Fruit fly (Drosophila melanogaster) whole organism, embryonic: ENCODE results near the gene Klp68D.
A peak's percentile ranks its signal among the peaks of the same experiment; 100 is the strongest.

Source experiments
- CG12659 ChIP-seq: fragments of 200-800 bp; sonication (Bioruptor generic); optimal IDR thresholded peaks from 3 replicates; lab custom pipeline; 2017; ENCODE audit warnings: mild to moderate bottlenecking, missing biosample characterization, missing genetic modification reagents, missing genetic modification characterization
- CG14667 ChIP-seq: fragments of 200-800 bp; sonication (Bioruptor generic); IDR thresholded peaks from 2 replicates; pipeline ENCODE4 v1.3.6; 2022; ENCODE audit warnings: missing biosample characterization, missing genetic modification characterization
- H15 ChIP-seq: fragments of 200-800 bp; sonication (Bioruptor generic); IDR thresholded peaks from 3 replicates; pipeline ENCODE4 v1.3.6; 2022; ENCODE audit warnings: missing biosample characterization, missing genetic modification characterization
- ara ChIP-seq: fragments of 200-800 bp; sonication (Bioruptor generic); IDR thresholded peaks from 2 replicates; pipeline ENCODE4 v1.3.6; 2022; ENCODE audit warnings: missing biosample characterization, missing genetic modification characterization
- jumu ChIP-seq: fragments of 200-800 bp; sonication (Bioruptor generic); optimal IDR thresholded peaks from 3 replicates; lab custom pipeline; 2016; ENCODE audit warnings: missing biosample characterization, missing genetic modification characterization
- ssp ChIP-seq: fragments of 200-800 bp; sonication (Bioruptor generic); IDR thresholded peaks from 2 replicates; pipeline ENCODE4 v1.3.6; 2022; ENCODE audit warnings: missing biosample characterization, missing genetic modification characterization
- sug ChIP-seq: fragments of 200-800 bp; optimal IDR thresholded peaks from 2 replicates; lab custom pipeline; 2019; ENCODE audit warnings: missing biosample characterization, mild to moderate bottlenecking, missing genetic modification characterization, moderate library complexity
- tll ChIP-seq, 2 experiments: fragments of 200-800 bp in 1 of 2; fragments of >200 bp in 1 of 2; sonication (Bioruptor generic) in 1 of 2; optimal IDR thresholded peaks; 2 replicates each; lab custom pipeline; 2017 to 2019; ENCODE audit warnings: missing biosample characterization in 2 of 2, missing genetic modification characterization in 2 of 2, mild to moderate bottlenecking in 1 of 2, moderate library complexity in 1 of 2

- TF ChIP-seq ara (GFP tag; lab: Robert Waterston, UW) (no peak), jumu (no peak), H15 (GFP tag; lab: Robert Waterston, UW) (no peak), CG14667 (GFP tag; lab: Robert Waterston, UW) (no peak), CG12659 (GFP tag; lab: Kevin White, UChicago) (no peak), tll (GFP tag; optimal IDR thresholded peaks at IDR 0.05; lab: Kevin White, UChicago) (peak in 1 of 2 experiments; percentile 71), sug (tag; lab: Kevin White, UChicago) (no peak), ssp (GFP tag; lab: Robert Waterston, UW) (no peak)
Measured at dm6 chr3L:11831199-11831598, 35.8 kb downstream of the Klp68D start.
